Worm (Caenorhabditis elegans) whole organism, young adult: Measurements from ENCODE around the gene Y61A9LA.3.
"Not testable (repeated sequence)": the region's sequence is repeated elsewhere in the genome, so short reads cannot be mapped to it uniquely, and the experiment has no call there.

ENCODE experiments used
- B0035.1 ChIP-seq: sonication (generic microtip); optimal IDR thresholded peaks from 2 replicates; lab custom pipeline; 2016; ENCODE audit warnings: missing genetic modification characterization, mild to moderate bottlenecking, missing compliant biosample characterization, missing genotype, missing genetic modification reagents
- B0261.1 ChIP-seq: sonication (generic microtip); optimal IDR thresholded peaks from 2 replicates; lab custom pipeline; 2016; ENCODE audit warnings: mild to moderate bottlenecking, missing genetic modification characterization, moderate library complexity, missing compliant biosample characterization
- C17E4.6 ChIP-seq: fragments of 200-800 bp; sonication (Bioruptor generic); IDR thresholded peaks from 2 replicates; pipeline ENCODE4 v1.3.6; 2022; ENCODE audit warnings: missing genetic modification reagents, missing genetic modification characterization, missing compliant biosample characterization
- F57C9.4 ChIP-seq: sonication (generic microtip); optimal IDR thresholded peaks from 2 replicates; lab custom pipeline; 2017; ENCODE audit warnings: mild to moderate bottlenecking, missing genetic modification characterization, missing compliant biosample characterization
- Y79H2A.3 ChIP-seq: fragments of 200-800 bp; sonication (Bioruptor generic); conservative IDR thresholded peaks from 2 replicates; pipeline ENCODE4 v1.3.6; 2022; ENCODE audit warnings: missing genetic modification reagents, missing genetic modification characterization, missing compliant biosample characterization
- ZK185.1 ChIP-seq: sonication (generic microtip); optimal IDR thresholded peaks from 2 replicates; lab custom pipeline; 2016; ENCODE audit warnings: mild to moderate bottlenecking, missing genetic modification characterization, missing compliant biosample characterization; ENCODE audit not compliant: poor library complexity, severe bottlenecking
- akir-1 ChIP-seq: fragments of 200-800 bp; sonication (Bioruptor generic); optimal IDR thresholded peaks from 2 replicates; lab custom pipeline; 2018; ENCODE audit warnings: mild to moderate bottlenecking, missing genetic modification characterization, moderate library complexity, missing compliant biosample characterization
- ama-1 ChIP-seq, 3 experiments: fragments of 150-350 bp in 1 of 3; sonication (generic microtip) in 2 of 3; optimal IDR thresholded peaks; 2 replicates each; lab custom pipeline; 2014 to 2018; ENCODE audit warnings: missing biosample characterization in 2 of 3, missing genetic modification characterization in 2 of 3, missing genetic modification reagents in 2 of 3
- aptf-2 ChIP-seq: fragments of 200-800 bp; sonication (Bioruptor generic); conservative IDR thresholded peaks from 2 replicates; pipeline ENCODE4 v1.3.6; 2022; ENCODE audit warnings: missing genetic modification reagents, missing genetic modification characterization, missing compliant biosample characterization
- atf-7 ChIP-seq: sonication (generic microtip); optimal IDR thresholded peaks from 2 replicates; lab custom pipeline; 2017; ENCODE audit warnings: mild to moderate bottlenecking, missing genetic modification characterization, missing compliant biosample characterization
- attf-5 ChIP-seq: fragments of 200-800 bp; sonication (Bioruptor generic); optimal IDR thresholded peaks from 2 replicates; lab custom pipeline; 2018; ENCODE audit warnings: mild to moderate bottlenecking, missing genetic modification characterization, missing compliant biosample characterization
- bed-2 ChIP-seq: fragments of 200-800 bp; sonication (Bioruptor generic); IDR thresholded peaks from 2 replicates; pipeline ENCODE4 v1.3.6; 2022; ENCODE audit warnings: missing genetic modification reagents, missing genetic modification characterization, missing compliant biosample characterization
- ceh-100 ChIP-seq: fragments of 200-800 bp; sonication (Bioruptor generic); IDR thresholded peaks from 2 replicates; pipeline ENCODE4 v1.3.6; 2022; ENCODE audit warnings: missing genetic modification reagents, missing genetic modification characterization, missing compliant biosample characterization
- ceh-27 ChIP-seq: fragments of 200-800 bp; sonication (Bioruptor generic); optimal IDR thresholded peaks from 2 replicates; lab custom pipeline; 2018; ENCODE audit warnings: mild to moderate bottlenecking, missing genetic modification characterization, moderate library complexity, missing compliant biosample characterization
- ceh-40 ChIP-seq: fragments of 200-800 bp; sonication (Bioruptor generic); IDR thresholded peaks from 2 replicates; pipeline ENCODE4 v1.3.6; 2022; ENCODE audit warnings: missing genetic modification characterization, missing compliant biosample characterization
- ceh-79 ChIP-seq: sonication (generic microtip); optimal IDR thresholded peaks from 2 replicates; lab custom pipeline; 2017; ENCODE audit warnings: mild to moderate bottlenecking, missing genetic modification characterization, missing compliant biosample characterization
- ceh-91 ChIP-seq: fragments of 200-800 bp; sonication (Bioruptor generic); IDR thresholded peaks from 2 replicates; pipeline ENCODE4 v1.3.6; 2022; ENCODE audit warnings: missing genetic modification reagents, missing genetic modification characterization, missing compliant biosample characterization
- die-1 ChIP-seq: sonication (generic microtip); optimal IDR thresholded peaks from 2 replicates; lab custom pipeline; 2016; ENCODE audit warnings: missing genotype, mild to moderate bottlenecking, missing genetic modification characterization, missing compliant biosample characterization
- egrh-3 ChIP-seq: fragments of 200-800 bp; sonication (Bioruptor generic); IDR thresholded peaks from 2 replicates; pipeline ENCODE4 v1.3.6; 2022; ENCODE audit warnings: missing genetic modification reagents, missing genetic modification characterization, missing compliant biosample characterization
- ets-4 ChIP-seq: fragments of 200-800 bp; sonication (Bioruptor generic); optimal IDR thresholded peaks from 2 replicates; lab custom pipeline; 2018; ENCODE audit warnings: mild to moderate bottlenecking, missing genetic modification characterization, missing compliant biosample characterization
- hlh-26 ChIP-seq: fragments of 200-800 bp; sonication (Bioruptor generic); conservative IDR thresholded peaks from 2 replicates; pipeline ENCODE4 v1.3.6; 2022; ENCODE audit warnings: missing genetic modification reagents, missing genetic modification characterization, missing compliant biosample characterization
- let-526 ChIP-seq: fragments of 200-800 bp; sonication (Bioruptor generic); IDR thresholded peaks from 2 replicates; pipeline ENCODE4 v1.3.6; 2022; ENCODE audit warnings: missing genetic modification reagents, missing genetic modification characterization, missing compliant biosample characterization
- lin-26 ChIP-seq: fragments of 200-800 bp; sonication (Bioruptor generic); IDR thresholded peaks from 2 replicates; pipeline ENCODE4 v1.3.6; 2022; ENCODE audit warnings: missing genetic modification reagents, missing genetic modification characterization, missing compliant biosample characterization
- lin-40 ChIP-seq: sonication (generic microtip); optimal IDR thresholded peaks from 2 replicates; lab custom pipeline; 2016; ENCODE audit warnings: missing genetic modification characterization, mild to moderate bottlenecking, missing compliant biosample characterization, missing genotype, missing genetic modification reagents
- lin-54 ChIP-seq: fragments of 200-800 bp; sonication (Bioruptor generic); optimal IDR thresholded peaks from 2 replicates; lab custom pipeline; 2018; ENCODE audit warnings: mild to moderate bottlenecking, missing genetic modification characterization, missing compliant biosample characterization
- lir-1 ChIP-seq: fragments of 200-800 bp; sonication (Bioruptor generic); conservative IDR thresholded peaks from 2 replicates; pipeline ENCODE4 v1.3.6; 2022; ENCODE audit warnings: missing genetic modification reagents, missing genetic modification characterization, missing compliant biosample characterization
- lsl-1 ChIP-seq: fragments of 200-800 bp; sonication (Bioruptor generic); optimal IDR thresholded peaks from 2 replicates; lab custom pipeline; 2018; ENCODE audit warnings: mild to moderate bottlenecking, missing genetic modification characterization, moderate library complexity, missing compliant biosample characterization
- madf-10 ChIP-seq: sonication (generic microtip); optimal IDR thresholded peaks from 2 replicates; lab custom pipeline; 2016; ENCODE audit warnings: mild to moderate bottlenecking, missing genetic modification characterization, missing compliant biosample characterization
- madf-3 ChIP-seq: fragments of 200-800 bp; sonication (Bioruptor generic); IDR thresholded peaks from 2 replicates; pipeline ENCODE4 v1.3.6; 2022; ENCODE audit warnings: missing genetic modification reagents, missing genetic modification characterization, missing compliant biosample characterization
- mel-28 ChIP-seq: sonication (generic microtip); optimal IDR thresholded peaks from 2 replicates; lab custom pipeline; 2016; ENCODE audit warnings: borderline replicate concordance, mild to moderate bottlenecking, missing genetic modification characterization, missing compliant biosample characterization
- mes-4 ChIP-seq: sonication (generic microtip); optimal IDR thresholded peaks from 2 replicates; lab custom pipeline; 2016; ENCODE audit warnings: missing genotype, missing genetic modification characterization, missing compliant biosample characterization
- nfyb-1 ChIP-seq: fragments of 200-800 bp; sonication (Bioruptor generic); IDR thresholded peaks from 2 replicates; pipeline ENCODE4 v1.3.6; 2022; ENCODE audit warnings: missing genetic modification reagents, missing genetic modification characterization, missing compliant biosample characterization
- pha-4 ChIP-seq: fragments of 150-350 bp; sonication (generic microtip); optimal IDR thresholded peaks from 2 replicates; lab custom pipeline; 2014; ENCODE audit warnings: missing biosample characterization, missing genetic modification reagents, missing genetic modification characterization
- snpc-1.3 ChIP-seq: sonication (generic microtip); optimal IDR thresholded peaks from 2 replicates; lab custom pipeline; 2017; ENCODE audit warnings: missing genetic modification characterization, mild to moderate bottlenecking, missing compliant biosample characterization, antibody characterized with exemption, moderate library complexity, missing genotype, missing genetic modification reagents; ENCODE audit not compliant: insufficient read depth
- tbx-9 ChIP-seq: sonication (generic microtip); optimal IDR thresholded peaks from 2 replicates; lab custom pipeline; 2016; ENCODE audit warnings: borderline replicate concordance, missing genetic modification characterization, inconsistent platforms, missing compliant biosample characterization
- zfh-2 ChIP-seq: fragments of 200-800 bp; sonication (Bioruptor generic); conservative IDR thresholded peaks from 2 replicates; pipeline ENCODE4 v1.3.6; 2022; ENCODE audit warnings: missing genetic modification reagents, missing genetic modification characterization, missing compliant biosample characterization
- ztf-18 ChIP-seq: sonication (generic microtip); optimal IDR thresholded peaks from 2 replicates; lab custom pipeline; 2016; ENCODE audit warnings: missing genotype, mild to moderate bottlenecking, missing genetic modification characterization, missing compliant biosample characterization
- ztf-22 ChIP-seq: fragments of 200-800 bp; sonication (Bioruptor generic); optimal IDR thresholded peaks from 2 replicates; lab custom pipeline; 2018; ENCODE audit warnings: mild to moderate bottlenecking, missing genetic modification characterization, moderate library complexity, missing compliant biosample characterization
- ztf-26 ChIP-seq: sonication (generic microtip); optimal IDR thresholded peaks from 2 replicates; lab custom pipeline; 2017; ENCODE audit warnings: missing genetic modification characterization, missing compliant biosample characterization
- ztf-28 ChIP-seq: fragments of 200-800 bp; sonication (Bioruptor generic); IDR thresholded peaks from 2 replicates; pipeline ENCODE4 v1.3.6; 2022; ENCODE audit warnings: missing genetic modification reagents, missing genetic modification characterization, missing compliant biosample characterization

Y61A9LA.3 gene

ce11 chrV:4573824-4574223, 2.9 kb downstream of the Y61A9LA.3 start, which contains the start of gene hpo-39:
hpo-39 (minus strand) TSS chrV:4573924.
- TF ChIP-seq B0261.1 (tag; lab: Kevin White, UChicago); ceh-100 (GFP tag; lab: Robert Waterston, UW); zfh-2: not testable (repeated sequence)

ce11 chrV:4575458-4575857, 4.5 kb downstream of the Y61A9LA.3 start:
- TF ChIP-seq ceh-91 (GFP tag; lab: Robert Waterston, UW) (no peak), Y79H2A.3 (no peak), akir-1 (no peak), B0261.1 (tag; lab: Kevin White, UChicago) (no peak), ceh-79 (no peak), mel-28 (tag; lab: Kevin White, UChicago) (no peak), mes-4 (tag; lab: Kevin White, UChicago) (no peak), madf-3 (GFP tag; lab: Robert Waterston, UW) (no peak), let-526 (GFP tag; lab: Robert Waterston, UW) (no peak), egrh-3 (GFP tag; lab: Robert Waterston, UW) (no peak), lin-54 (no peak), snpc-1.3 (no peak)

- TF ChIP-seq tbx-9 (tag; lab: Kevin White, UChicago) = no peak
- no peak for TF ChIP-seq nfyb-1 (GFP tag; lab: Robert Waterston, UW)
- TF ChIP-seq pha-4 (tag; lab: Kevin White, UChicago) = no peak
- no peak for TF ChIP-seq aptf-2
- no peak for TF ChIP-seq ama-1 (optimal IDR thresholded peaks at IDR 0.05; lab: Kevin White, UChicago)
- TF ChIP-seq ama-1 (GFP tag; optimal IDR thresholded peaks at IDR 0.05; lab: Kevin White, UChicago) = no peak
Measured at ce11 chrV:4580594-4580993, 9.7 kb downstream of the Y61A9LA.3 start.

ce11 chrV:4585009-4585408, 14.1 kb downstream of the Y61A9LA.3 start, which contains the start of gene Y61A9LA.1:
Y61A9LA.1 (plus strand) TSS chrV:4585309.
- TF ChIP-seq ets-4 (GFP tag; lab: Kevin White, UChicago) (no peak), ztf-26 (tag; lab: Kevin White, UChicago) (no peak), C17E4.6 (GFP tag; lab: Robert Waterston, UW) (no peak), attf-5 (GFP tag; lab: Kevin White, UChicago) (no peak), bed-2 (GFP tag; lab: Robert Waterston, UW) (no peak), F57C9.4 (tag; lab: Kevin White, UChicago) (no peak), madf-10 (tag; lab: Kevin White, UChicago) (no peak), die-1 (no peak), atf-7 (tag; lab: Kevin White, UChicago) (no peak), lir-1 (GFP tag; lab: Robert Waterston, UW) (no peak), lin-40 (tag; lab: Kevin White, UChicago) (no peak), hlh-26 (GFP tag; lab: Robert Waterston, UW) (no peak)
- TF ChIP-seq, all 124 proteins: peak for 0

ce11 chrV:4590791-4591190, 19.9 kb downstream of the Y61A9LA.3 start:
- TF ChIP-seq ztf-28 (GFP tag; lab: Robert Waterston, UW) = no peak
- no peak for TF ChIP-seq lsl-1 (GFP tag; lab: Kevin White, UChicago)
- TF ChIP-seq B0035.1 (tag; lab: Kevin White, UChicago) = no peak
- TF ChIP-seq lin-26 (GFP tag; lab: Robert Waterston, UW) = no peak
- no peak for TF ChIP-seq ceh-27 (GFP tag; lab: Kevin White, UChicago)
- TF ChIP-seq ztf-18 (tag; lab: Kevin White, UChicago) = no peak
- TF ChIP-seq ztf-22 = no peak
- no peak for TF ChIP-seq ZK185.1 (tag; lab: Kevin White, UChicago)
- no peak for TF ChIP-seq mel-28 (tag; lab: Kevin White, UChicago)
- no peak for TF ChIP-seq ceh-40 (GFP tag; lab: Robert Waterston, UW)
- no peak for TF ChIP-seq tbx-9 (tag; lab: Kevin White, UChicago)
- no peak for TF ChIP-seq ceh-79
